Fruit fly (Drosophila melanogaster): ENCODE results near the gene Femcoat.

The Femcoat gene

DNA sequence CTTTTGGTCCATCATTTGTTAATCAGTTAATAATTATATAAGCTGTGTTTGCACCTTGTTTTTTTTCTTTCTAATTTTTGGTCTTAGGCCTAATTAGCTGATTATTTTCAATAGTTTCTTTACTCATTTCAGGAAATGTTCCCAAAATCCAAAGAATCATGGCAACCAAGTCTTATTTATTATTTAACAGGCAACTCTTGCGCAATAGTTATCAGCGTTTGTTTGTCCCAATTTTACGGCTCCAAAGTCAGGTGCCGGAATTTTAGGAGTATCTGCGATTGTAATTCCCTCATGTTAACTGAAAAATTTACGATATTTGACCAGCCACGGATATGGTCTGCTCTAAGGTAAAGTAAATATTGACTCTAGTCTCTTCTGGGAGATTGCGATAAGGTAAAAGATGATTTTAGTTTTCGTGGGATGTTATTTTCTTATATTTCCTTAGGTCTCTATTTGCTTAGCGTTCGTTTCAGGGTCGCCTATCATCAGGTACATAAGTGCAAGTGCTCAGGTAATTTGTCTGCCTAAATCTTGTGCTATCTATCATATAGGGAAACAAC lies 40.3 kb downstream of the Femcoat start (continued):
- peak; percentile 6 for TF ChIP-seq CG12744 (GFP tag; optimal IDR thresholded peaks at IDR 0.05)
- no peak for TF ChIP-seq kah (GFP tag; optimal IDR thresholded peaks at IDR 0.05)
- TF ChIP-seq gcm (GFP tag; optimal IDR thresholded peaks at IDR 0.05) = peak; percentile 46
- peak; percentile 67 for TF ChIP-seq CG13296 (GFP tag; optimal IDR thresholded peaks at IDR 0.05)
- TF ChIP-seq Med (GFP tag) = peak; percentile 88
- TF ChIP-seq fd96Cb (tag; optimal IDR thresholded peaks at IDR 0.05) = no peak
- peak; percentile 14 for TF ChIP-seq CG6765 (GFP tag; optimal IDR thresholded peaks at IDR 0.05)
- TF ChIP-seq CG33213 (GFP tag; optimal IDR thresholded peaks at IDR 0.05) = peak; percentile 43
- TF ChIP-seq BtbVII (GFP tag; optimal IDR thresholded peaks at IDR 0.05) = peak; percentile 70
- peak; percentile 30 for TF ChIP-seq CG14710 (tag; optimal IDR thresholded peaks at IDR 0.05)
- TF ChIP-seq Aef1 (GFP tag; IDR thresholded peaks at IDR 0.05) = no peak
- no peak for TF ChIP-seq ken (GFP tag; IDR thresholded peaks at IDR 0.05)
- peak; percentile 15 for TF ChIP-seq CG8281 (tag; optimal IDR thresholded peaks at IDR 0.05)
- TF ChIP-seq Dbx (GFP tag; IDR thresholded peaks at IDR 0.05) = 0 out of 3 replicates have a peak, but pooled peaks have one; percentile 27
- TF ChIP-seq CG9797 (GFP tag; optimal IDR thresholded peaks at IDR 0.05) = no peak
- TF ChIP-seq CG7963 (GFP tag; IDR thresholded peaks at IDR 0.05; ENCODE audit: partially characterized antibody) = no peak
- peak; percentile 37 for TF ChIP-seq CG12659 (GFP tag; optimal IDR thresholded peaks at IDR 0.05)
- TF ChIP-seq scrt (GFP tag; optimal IDR thresholded peaks at IDR 0.05) = peak; percentile 54
- no peak for TF ChIP-seq CG9932 (GFP tag; IDR thresholded peaks at IDR 0.05)
- TF ChIP-seq stwl (tag; optimal IDR thresholded peaks at IDR 0.05) = peak; percentile 8
- peak; percentile 72 for TF ChIP-seq CG3281 (GFP tag; optimal IDR thresholded peaks at IDR 0.05)
- TF ChIP-seq NK7.1 (GFP tag; optimal IDR thresholded peaks at IDR 0.05) = no peak
- peak; percentile 34 for TF ChIP-seq CG12104 (GFP tag; optimal IDR thresholded peaks at IDR 0.05)
- peak; percentile 7 for TF ChIP-seq CG6683 (GFP tag; optimal IDR thresholded peaks at IDR 0.05)
- TF ChIP-seq Hr3 (GFP tag; optimal IDR thresholded peaks at IDR 0.05) = no peak
- peak; percentile 50 for TF ChIP-seq CG10209 (GFP tag; optimal IDR thresholded peaks at IDR 0.05)
- TF ChIP-seq YL-1 (GFP tag; optimal IDR thresholded peaks at IDR 0.05) = peak; percentile 42
- TF ChIP-seq bab2 (GFP tag; optimal IDR thresholded peaks at IDR 0.05) = peak; percentile 16
- TF ChIP-seq Neu2 (GFP tag; optimal IDR thresholded peaks at IDR 0.05; ENCODE audit: borderline replicate concordance) = no peak
- TF ChIP-seq HLH3B (GFP tag; IDR thresholded peaks at IDR 0.05) = peak; percentile 7; the same call in 1 of the 2 replicates
- no peak for TF ChIP-seq Gsc (GFP tag; IDR thresholded peaks at IDR 0.05)
- TF ChIP-seq MTF-1 (GFP tag; optimal IDR thresholded peaks at IDR 0.05; ENCODE audit: borderline replicate concordance) = peak; percentile 72
- no peak for TF ChIP-seq slou (GFP tag; optimal IDR thresholded peaks at IDR 0.05)
- peak in 1 of 2 experiments; percentile 2 for TF ChIP-seq Eip74EF (GFP tag; optimal IDR thresholded peaks at IDR 0.05)
- peak; percentile 70 for TF ChIP-seq CG2678 (tag; optimal IDR thresholded peaks at IDR 0.05)
- no peak for TF ChIP-seq dan (GFP tag; IDR thresholded peaks at IDR 0.05)
- TF ChIP-seq CG11093 (GFP tag; IDR thresholded peaks at IDR 0.05) = no peak
- TF ChIP-seq CG1529 (GFP tag; optimal IDR thresholded peaks at IDR 0.05) = peak; percentile 32
- TF ChIP-seq unc-4 (GFP tag; IDR thresholded peaks at IDR 0.05; ENCODE audit: partially characterized antibody) = no peak
- TF ChIP-seq Hsf (GFP tag; optimal IDR thresholded peaks at IDR 0.05) = no peak
- peak; percentile 61 for TF ChIP-seq CG4328 (GFP tag; optimal IDR thresholded peaks at IDR 0.05)
- no peak for TF ChIP-seq CG8089 (GFP tag; optimal IDR thresholded peaks at IDR 0.05)
- no peak for TF ChIP-seq CG1647 (GFP tag; optimal IDR thresholded peaks at IDR 0.05)
- TF ChIP-seq ATbp (GFP tag; optimal IDR thresholded peaks at IDR 0.05) = peak; percentile 75
- peak; percentile 45 for TF ChIP-seq Vsx1 (GFP tag; optimal IDR thresholded peaks at IDR 0.05)
- peak; percentile 15 to 25 for TF ChIP-seq Hr51 (GFP tag; optimal IDR thresholded peaks at IDR 0.05)
- peak; percentile 58 for TF ChIP-seq CG12071 (GFP tag; optimal IDR thresholded peaks at IDR 0.05)
- TF ChIP-seq CG18262 (tag; optimal IDR thresholded peaks at IDR 0.05) = peak; percentile 43
- TF ChIP-seq CG34376 (GFP tag; optimal IDR thresholded peaks at IDR 0.05) = peak; percentile 37
